Worm (Caenorhabditis elegans): Measurements from ENCODE around the gene C16C8.26.

- TF ChIP-seq him-1 (tag; optimal IDR thresholded peaks at IDR 0.05) = no peak
- TF ChIP-seq dao-5 (tag; optimal IDR thresholded peaks at IDR 0.05) = no peak
- no peak for TF ChIP-seq W03F9.2 (tag; optimal IDR thresholded peaks at IDR 0.05)
Measured at ce11 chrII:3440641-3440926, 17.5 kb downstream of the C16C8.26 start, which contains the start of gene C16C8.17.
